Worm (Caenorhabditis elegans) whole organism, L2 larva: ENCODE measurements around the gene C33D9.3.

Source experiments
- C34F6.9 ChIP-seq: fragments of 150-350 bp; optimal IDR thresholded peaks from 2 replicates; lab custom pipeline; 2014; ENCODE audit warnings: missing biosample characterization, missing genetic modification characterization
- F13H6.1 ChIP-seq: sonication (generic microtip); optimal IDR thresholded peaks from 2 replicates; lab custom pipeline; 2016; ENCODE audit warnings: missing genetic modification characterization, missing compliant biosample characterization
- R02D3.7 ChIP-seq: fragments of 150-350 bp; optimal IDR thresholded peaks from 2 replicates; lab custom pipeline; 2014; ENCODE audit warnings: missing biosample characterization, missing genetic modification characterization
- Y55F3AM.14 ChIP-seq: fragments of 200-800 bp; sonication (Bioruptor generic); optimal IDR thresholded peaks from 2 replicates; lab custom pipeline; 2018; ENCODE audit warnings: mild to moderate bottlenecking, missing genetic modification characterization, missing compliant biosample characterization
- ZK546.5 ChIP-seq: sonication (generic microtip); optimal IDR thresholded peaks from 2 replicates; lab custom pipeline; 2017; ENCODE audit warnings: missing biosample characterization, missing genetic modification characterization
- alr-1 ChIP-seq: fragments of 150-350 bp; optimal IDR thresholded peaks from 2 replicates; lab custom pipeline; 2014; ENCODE audit warnings: missing biosample characterization, missing genetic modification characterization
- aly-2 ChIP-seq: fragments of 150-350 bp; optimal IDR thresholded peaks from 2 replicates; lab custom pipeline; 2014; ENCODE audit warnings: missing biosample characterization, missing genetic modification characterization
- ama-1 ChIP-seq: fragments of 150-350 bp; optimal IDR thresholded peaks from 2 replicates; lab custom pipeline; 2018; ENCODE audit warnings: inconsistent platforms
- blmp-1 ChIP-seq: sonication (generic microtip); optimal IDR thresholded peaks from 2 replicates; lab custom pipeline; 2017; ENCODE audit warnings: missing genetic modification characterization, mild to moderate bottlenecking, missing compliant biosample characterization, antibody characterized with exemption, moderate library complexity; ENCODE audit not compliant: insufficient read depth
- ceh-16 ChIP-seq: fragments of 150-350 bp; optimal IDR thresholded peaks from 2 replicates; lab custom pipeline; 2014; ENCODE audit warnings: missing biosample characterization, missing genetic modification characterization
- ceh-82 ChIP-seq: fragments of 150-350 bp; optimal IDR thresholded peaks from 2 replicates; lab custom pipeline; 2014; ENCODE audit warnings: missing biosample characterization, missing genetic modification characterization
- crh-2 ChIP-seq: sonication (generic microtip); optimal IDR thresholded peaks from 2 replicates; lab custom pipeline; 2017; ENCODE audit warnings: missing biosample characterization, missing genetic modification characterization
- dmd-4 ChIP-seq: sonication (generic microtip); optimal IDR thresholded peaks from 2 replicates; lab custom pipeline; 2017; ENCODE audit warnings: missing biosample characterization, missing genetic modification characterization
- egl-27 ChIP-seq: sonication (generic microtip); optimal IDR thresholded peaks from 3 replicates; lab custom pipeline; 2017; ENCODE audit warnings: missing biosample characterization, missing genetic modification reagents, missing genetic modification characterization
- elt-1 ChIP-seq: fragments of 150-350 bp; optimal IDR thresholded peaks from 2 replicates; lab custom pipeline; 2014; ENCODE audit warnings: missing biosample characterization, missing genetic modification characterization
- elt-3 ChIP-seq: sonication (generic microtip); optimal IDR thresholded peaks from 2 replicates; lab custom pipeline; 2017; ENCODE audit warnings: missing biosample characterization, missing genetic modification characterization
- fos-1 ChIP-seq: fragments of 150-350 bp; optimal IDR thresholded peaks from 2 replicates; lab custom pipeline; 2014; ENCODE audit warnings: missing biosample characterization, missing genetic modification characterization
- gmeb-1 ChIP-seq: fragments of 150-350 bp; optimal IDR thresholded peaks from 2 replicates; lab custom pipeline; 2014; ENCODE audit warnings: missing biosample characterization, missing genetic modification characterization
- lin-11 ChIP-seq: fragments of 150-350 bp; sonication (generic microtip); optimal IDR thresholded peaks from 2 replicates; lab custom pipeline; 2014; ENCODE audit warnings: missing biosample characterization, missing genetic modification characterization, inconsistent platforms, mixed read lengths
- lin-13 ChIP-seq: fragments of 150-350 bp; optimal IDR thresholded peaks from 2 replicates; lab custom pipeline; 2014; ENCODE audit warnings: missing biosample characterization, missing genetic modification reagents, missing genetic modification characterization
- lin-39 ChIP-seq: fragments of 150-350 bp; optimal IDR thresholded peaks from 2 replicates; lab custom pipeline; 2014; ENCODE audit warnings: missing biosample characterization, missing genetic modification reagents, missing genetic modification characterization
- lsy-2 ChIP-seq, 2 experiments: fragments of 150-350 bp in 1 of 2; sonication (generic microtip) in 1 of 2; optimal IDR thresholded peaks; 2 replicates each; lab custom pipeline; 2014 to 2017; ENCODE audit warnings: missing biosample characterization in 2 of 2, missing genetic modification characterization in 2 of 2
- mab-5 ChIP-seq: fragments of 150-350 bp; optimal IDR thresholded peaks from 2 replicates; lab custom pipeline; 2014; ENCODE audit warnings: missing biosample characterization, missing genetic modification characterization
- mbf-1 ChIP-seq: sonication (generic microtip); optimal IDR thresholded peaks from 2 replicates; lab custom pipeline; 2017; ENCODE audit warnings: missing biosample characterization, missing genetic modification characterization
- mdl-1 ChIP-seq, 2 experiments: fragments of 150-350 bp in 1 of 2; sonication (generic microtip) in 1 of 2; optimal IDR thresholded peaks; 2 replicates each; lab custom pipeline; 2017; ENCODE audit warnings: missing biosample characterization in 2 of 2, missing genetic modification characterization in 2 of 2
- nhr-10 ChIP-seq: sonication (generic microtip); optimal IDR thresholded peaks from 2 replicates; lab custom pipeline; 2017; ENCODE audit warnings: missing biosample characterization, missing genetic modification characterization
- nhr-11 ChIP-seq: fragments of 150-350 bp; optimal IDR thresholded peaks from 2 replicates; lab custom pipeline; 2014; ENCODE audit warnings: missing biosample characterization, missing genetic modification characterization
- nhr-12 ChIP-seq: fragments of 150-350 bp; optimal IDR thresholded peaks from 2 replicates; lab custom pipeline; 2014; ENCODE audit warnings: missing biosample characterization, missing genetic modification characterization
- nhr-129 ChIP-seq: fragments of 150-350 bp; optimal IDR thresholded peaks from 2 replicates; lab custom pipeline; 2014; ENCODE audit warnings: missing biosample characterization, missing genetic modification characterization
- nhr-21 ChIP-seq: fragments of 150-350 bp; optimal IDR thresholded peaks from 2 replicates; lab custom pipeline; 2014; ENCODE audit warnings: missing biosample characterization, missing genetic modification characterization
- nhr-23 ChIP-seq: fragments of 150-350 bp; optimal IDR thresholded peaks from 2 replicates; lab custom pipeline; 2014; ENCODE audit warnings: missing biosample characterization, missing genetic modification reagents, missing genetic modification characterization
- nhr-237 ChIP-seq: fragments of 150-350 bp; optimal IDR thresholded peaks from 2 replicates; lab custom pipeline; 2014; ENCODE audit warnings: missing biosample characterization, missing genetic modification characterization
- nhr-25 ChIP-seq: fragments of 150-350 bp; sonication (generic microtip); optimal IDR thresholded peaks from 3 replicates; lab custom pipeline; 2014; ENCODE audit warnings: missing biosample characterization, missing genetic modification characterization
- nhr-6 ChIP-seq: fragments of 150-350 bp; optimal IDR thresholded peaks from 2 replicates; lab custom pipeline; 2014; ENCODE audit warnings: missing biosample characterization, missing genetic modification characterization
- nhr-77 ChIP-seq: fragments of 150-350 bp; optimal IDR thresholded peaks from 2 replicates; lab custom pipeline; 2014; ENCODE audit warnings: missing biosample characterization, missing genetic modification characterization
- peb-1 ChIP-seq: fragments of 150-350 bp; optimal IDR thresholded peaks from 2 replicates; lab custom pipeline; 2014; ENCODE audit warnings: missing biosample characterization, missing genetic modification characterization
- sem-4 ChIP-seq: fragments of 150-350 bp; optimal IDR thresholded peaks from 2 replicates; lab custom pipeline; 2014; ENCODE audit warnings: missing biosample characterization, missing genetic modification reagents, missing genetic modification characterization
- skn-1 ChIP-seq: sonication (generic microtip); optimal IDR thresholded peaks from 2 replicates; lab custom pipeline; 2017; ENCODE audit warnings: missing biosample characterization, missing genetic modification characterization
- sma-3 ChIP-seq: sonication (generic microtip); optimal IDR thresholded peaks from 2 replicates; lab custom pipeline; 2016; ENCODE audit warnings: missing genetic modification reagents, missing genetic modification characterization, missing compliant biosample characterization
- sma-9 ChIP-seq, 2 experiments: fragments of 150-350 bp in 1 of 2; sonication (generic microtip) in 1 of 2; optimal IDR thresholded peaks; 2 replicates each; lab custom pipeline; 2014 to 2016; ENCODE audit warnings: missing genetic modification characterization in 2 of 2, mild to moderate bottlenecking in 1 of 2, missing biosample characterization in 1 of 2, missing compliant biosample characterization in 1 of 2, missing genetic modification reagents in 1 of 2, moderate library complexity in 1 of 2
- snpc-4 ChIP-seq: fragments of 150-350 bp; optimal IDR thresholded peaks from 2 replicates; lab custom pipeline; 2014; ENCODE audit warnings: missing biosample characterization, missing genetic modification characterization
- unc-39 ChIP-seq: fragments of 150-350 bp; optimal IDR thresholded peaks from 2 replicates; lab custom pipeline; 2014; ENCODE audit warnings: missing biosample characterization, missing genetic modification characterization
- unc-55 ChIP-seq: fragments of 150-350 bp; sonication (generic microtip); optimal IDR thresholded peaks from 3 replicates; lab custom pipeline; 2014; ENCODE audit warnings: missing biosample characterization, missing genetic modification reagents, missing genetic modification characterization
- unc-62 ChIP-seq: fragments of 150-350 bp; optimal IDR thresholded peaks from 2 replicates; lab custom pipeline; 2014; ENCODE audit warnings: missing biosample characterization, missing genetic modification reagents, missing genetic modification characterization
- zag-1 ChIP-seq: fragments of 150-350 bp; optimal IDR thresholded peaks from 2 replicates; lab custom pipeline; 2014; ENCODE audit warnings: missing biosample characterization, missing genetic modification characterization
- ztf-1 ChIP-seq: fragments of 200-800 bp; sonication (Bioruptor generic); conservative IDR thresholded peaks from 2 replicates; pipeline ENCODE4 v1.3.6; 2022; ENCODE audit warnings: missing genetic modification characterization, missing compliant biosample characterization
- ztf-11 ChIP-seq: sonication (generic microtip); optimal IDR thresholded peaks from 2 replicates; lab custom pipeline; 2017; ENCODE audit warnings: missing biosample characterization, missing genetic modification characterization
- ztf-4 ChIP-seq: fragments of 150-350 bp; optimal IDR thresholded peaks from 2 replicates; lab custom pipeline; 2014; ENCODE audit warnings: missing biosample characterization, missing genetic modification characterization

The C33D9.3 gene

DNA sequence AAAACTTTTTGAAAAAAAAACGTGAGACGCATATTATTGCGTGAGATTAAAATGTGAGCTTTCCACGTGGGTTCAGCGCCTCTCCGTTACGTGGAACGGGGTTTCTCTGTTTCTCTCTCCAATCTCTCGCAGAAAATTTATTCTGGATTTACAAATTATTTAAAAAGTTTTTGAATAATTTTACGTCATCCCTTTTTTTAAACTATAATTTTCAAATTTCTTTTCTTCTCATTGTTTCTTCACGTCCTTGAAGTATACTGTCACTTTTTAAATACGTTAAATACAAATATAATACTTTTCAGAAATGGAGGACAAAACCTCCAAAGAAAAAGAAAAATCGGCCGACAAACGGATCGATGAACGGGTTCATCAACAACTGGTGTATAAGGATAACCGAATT, 34.8 kb upstream of the C33D9.3 start, which contains the start of gene T28C6.7:
T28C6.7 (plus strand) TSS at position 301 of the 400 bp plus-strand sequence.
- TF ChIP-seq crh-2 (tag; lab: Kevin White, UChicago) = no peak
- no peak for TF ChIP-seq egl-27 (tag; lab: Kevin White, UChicago)
- no peak for TF ChIP-seq nhr-10 (tag; lab: Kevin White, UChicago)
- no peak for TF ChIP-seq skn-1 (tag; lab: Kevin White, UChicago)
- no peak for TF ChIP-seq nhr-129 (tag; lab: Kevin White, UChicago)

ce11 chrIV:8826606-8827000, 33.9 kb upstream of the C33D9.3 start:
- no peak for TF ChIP-seq nhr-12 (tag; lab: Kevin White, UChicago)
- peak; percentile 1 for TF ChIP-seq ceh-16 (tag; lab: Kevin White, UChicago)
- peak; percentile 21 for TF ChIP-seq sem-4 (tag; lab: Kevin White, UChicago)
- TF ChIP-seq F13H6.1 = no peak
- peak; percentile 57 for TF ChIP-seq blmp-1 (tag; lab: Kevin White, UChicago)
- no peak for TF ChIP-seq snpc-4 (tag; lab: Kevin White, UChicago)
- TF ChIP-seq elt-3 (tag; lab: Kevin White, UChicago) = no peak
- no peak for TF ChIP-seq egl-27 (tag; lab: Kevin White, UChicago)
- TF ChIP-seq dmd-4 = no peak
- no peak for TF ChIP-seq Y55F3AM.14 (GFP tag; lab: Kevin White, UChicago)
- no peak for TF ChIP-seq mbf-1
- peak in 1 of 2 experiments; percentile 61 for TF ChIP-seq lsy-2 (tag; optimal IDR thresholded peaks at IDR 0.05; lab: Kevin White, UChicago)
- TF ChIP-seq nhr-21 (tag; lab: Kevin White, UChicago) = no peak
- TF ChIP-seq gmeb-1 = no peak
- peak; percentile 40 for TF ChIP-seq unc-55
- TF ChIP-seq lin-13 (GFP tag; lab: Kevin White, UChicago) = no peak
- no peak for TF ChIP-seq mab-5 (tag; lab: Kevin White, UChicago)
- TF ChIP-seq nhr-25 = peak; percentile 10
- no peak for TF ChIP-seq C34F6.9 (tag; lab: Kevin White, UChicago)
- TF ChIP-seq nhr-237 (tag; lab: Kevin White, UChicago) = no peak
- no peak for TF ChIP-seq elt-1 (tag; lab: Kevin White, UChicago)
- no peak for TF ChIP-seq aly-2 (tag; lab: Kevin White, UChicago)
- no peak for TF ChIP-seq sma-3 (GFP tag; lab: Kevin White, UChicago)
- TF ChIP-seq ztf-1 (GFP tag; lab: Robert Waterston, UW) = no peak
- no peak for TF ChIP-seq ama-1 (lab: Kevin White, UChicago)
- peak; percentile 48 for TF ChIP-seq fos-1
- no peak for TF ChIP-seq nhr-23
- TF ChIP-seq ztf-11 = no peak
- TF ChIP-seq ZK546.5 = no peak
- no peak for TF ChIP-seq unc-39
- TF ChIP-seq ceh-82 (tag; lab: Kevin White, UChicago) = no peak
- TF ChIP-seq alr-1 (tag; lab: Kevin White, UChicago) = no peak
- TF ChIP-seq peb-1 (tag; lab: Kevin White, UChicago) = no peak
- no peak for TF ChIP-seq lin-11 (tag; lab: Kevin White, UChicago)
- no peak for TF ChIP-seq nhr-77 (tag; lab: Kevin White, UChicago)
- TF ChIP-seq nhr-129 (tag; lab: Kevin White, UChicago) = peak; percentile 24
- TF ChIP-seq nhr-11 (tag; lab: Kevin White, UChicago) = no peak
- TF ChIP-seq skn-1 (tag; lab: Kevin White, UChicago) = no peak
- no peak for TF ChIP-seq crh-2 (tag; lab: Kevin White, UChicago)
- no peak for TF ChIP-seq R02D3.7 (tag; lab: Kevin White, UChicago)
- TF ChIP-seq ztf-4 (tag; lab: Kevin White, UChicago) = no peak
- TF ChIP-seq unc-62 (GFP tag; lab: Kevin White, UChicago) = no peak
- TF ChIP-seq lin-39 (tag; lab: Kevin White, UChicago) = no peak
- TF ChIP-seq nhr-10 (tag; lab: Kevin White, UChicago) = no peak
- no peak for TF ChIP-seq nhr-6 (tag; lab: Kevin White, UChicago)
- no peak for TF ChIP-seq mdl-1 (tag; optimal IDR thresholded peaks at IDR 0.05; lab: Kevin White, UChicago)
- no peak for TF ChIP-seq zag-1 (tag; lab: Kevin White, UChicago)
- TF ChIP-seq sma-9 (GFP tag; optimal IDR thresholded peaks at IDR 0.05; lab: Kevin White, UChicago) = peak; percentile 23
- TF ChIP-seq sma-9 (tag; optimal IDR thresholded peaks at IDR 0.05; lab: Kevin White, UChicago) = no peak
